Worm (Caenorhabditis elegans): ENCODE measurements around the gene rabr-3.

ce11 chrV:16218972-16219757 lies 23.7 kb downstream of the rabr-3 start, which contains the start of gene glc-1:
- no peak for TF ChIP-seq egl-27 (tag; optimal IDR thresholded peaks at IDR 0.05)
- no peak for TF ChIP-seq ama-1 (optimal IDR thresholded peaks at IDR 0.05)
- TF ChIP-seq nhr-77 (tag; optimal IDR thresholded peaks at IDR 0.05): no peak
- TF ChIP-seq lsy-2 (tag; optimal IDR thresholded peaks at IDR 0.05): no peak
- no peak for TF ChIP-seq ZK546.5 (tag; optimal IDR thresholded peaks at IDR 0.05)
- no peak for TF ChIP-seq lin-39 (tag; optimal IDR thresholded peaks at IDR 0.05)
- TF ChIP-seq F13H6.1 (tag; optimal IDR thresholded peaks at IDR 0.05): no peak
- no peak for TF ChIP-seq ztf-11 (tag; optimal IDR thresholded peaks at IDR 0.05)
- no peak for TF ChIP-seq zag-1 (tag; optimal IDR thresholded peaks at IDR 0.05)
- TF ChIP-seq ztf-4 (tag; optimal IDR thresholded peaks at IDR 0.05): no peak
- no peak for TF ChIP-seq lin-13 (GFP tag; optimal IDR thresholded peaks at IDR 0.05)
- TF ChIP-seq nhr-11 (tag; optimal IDR thresholded peaks at IDR 0.05): no peak
- TF ChIP-seq nhr-10 (tag; optimal IDR thresholded peaks at IDR 0.05): no peak
